Fruit fly (Drosophila melanogaster): ENCODE measurements around the gene CG3719.
A peak's percentile ranks its signal among the peaks of the same experiment; 100 is the strongest.

Gene CG3719

dm6 chrX:1380350-1381060 is at the start of gene CG3719, which contains the start of gene CG32813 (continued):
- TF ChIP-seq CG9932 (GFP tag; IDR thresholded peaks at IDR 0.05) (peak; percentile 57), CG4820 (GFP tag; optimal IDR thresholded peaks at IDR 0.05) (peak; percentile 13), CG7556 (GFP tag; optimal IDR thresholded peaks at IDR 0.05) (peak; percentile 30), Med (GFP tag) (peak; percentile 84), CG33213 (GFP tag; optimal IDR thresholded peaks at IDR 0.05) (peak; percentile 30), CG17186 (GFP tag; optimal IDR thresholded peaks at IDR 0.05) (peak; percentile 77), inv (GFP tag; IDR thresholded peaks at IDR 0.05; ENCODE audit: partially characterized antibody) (peak; percentile 29; the same call in 1 of the 2 replicates), row (GFP tag; IDR thresholded peaks at IDR 0.05) (peak; percentile 53), Ptx1 (GFP tag; IDR thresholded peaks at IDR 0.05) (0 out of 2 replicates have a peak, but pooled peaks have one; percentile 9), tgo (GFP tag; IDR thresholded peaks at IDR 0.05) (no peak), CG17829 (tag; optimal IDR thresholded peaks at IDR 0.05) (peak; percentile 22), p53 (GFP tag; optimal IDR thresholded peaks at IDR 0.05) (no peak), dpn (GFP tag; optimal IDR thresholded peaks at IDR 0.05) (peak; percentile 23 to 44), CG17385 (GFP tag; optimal IDR thresholded peaks at IDR 0.05) (peak; percentile 31), vvl (GFP tag; IDR thresholded peaks at IDR 0.05) (0 out of 2 replicates have a peak, but pooled peaks have one; percentile 23), NfI (GFP tag; optimal IDR thresholded peaks at IDR 0.05) (peak; percentile 34), en (GFP tag; optimal IDR thresholded peaks at IDR 0.05) (no peak), lilli (GFP tag; optimal IDR thresholded peaks at IDR 0.05) (peak; percentile 30), CG5180 (GFP tag; optimal IDR thresholded peaks at IDR 0.05) (peak; percentile 89), Sin3A (optimal IDR thresholded peaks at IDR 0.05) (peak; percentile 71), trem (tag; optimal IDR thresholded peaks at IDR 0.05) (peak; percentile 39), tin (GFP tag; optimal IDR thresholded peaks at IDR 0.05) (peak; percentile 58), Meics (GFP tag; optimal IDR thresholded peaks at IDR 0.05) (peak; percentile 24), Hr3 (GFP tag; optimal IDR thresholded peaks at IDR 0.05) (peak; percentile 19), schlank (tag; optimal IDR thresholded peaks at IDR 0.05) (no peak), crp (GFP tag; optimal IDR thresholded peaks at IDR 0.05) (peak in 1 of 2 experiments; percentile 32), CG5245 (GFP tag; optimal IDR thresholded peaks at IDR 0.05) (peak; percentile 26), so (GFP tag; IDR thresholded peaks at IDR 0.05) (no peak; the same call in 2 of the 3 replicates), CG10366 (GFP tag; IDR thresholded peaks at IDR 0.05) (peak; percentile 41), her (GFP tag; optimal IDR thresholded peaks at IDR 0.05) (peak; percentile 66)

DNA sequence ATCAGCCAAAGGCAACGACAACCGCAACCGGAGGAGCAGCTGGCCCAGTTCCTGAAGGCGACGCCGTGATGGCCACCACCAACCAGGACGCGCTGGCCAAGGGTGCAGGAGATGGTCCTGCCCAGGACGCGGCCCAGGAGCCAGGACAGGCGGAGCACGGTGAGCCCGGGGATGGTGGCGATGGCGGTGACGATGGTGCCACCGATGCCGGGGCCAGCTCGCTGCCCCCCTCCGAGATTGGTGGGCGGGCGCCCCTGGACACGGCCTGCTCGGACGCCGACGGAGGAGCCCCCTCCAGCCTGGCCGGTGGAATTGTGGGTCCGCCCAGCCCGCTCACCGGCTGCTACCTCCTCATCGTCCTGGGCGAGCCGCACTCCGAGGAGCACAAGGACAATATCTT is 34.0 kb upstream of the CG3719 start:
- TF ChIP-seq Hr39 (optimal IDR thresholded peaks at IDR 0.05): peak; percentile 75
- TF ChIP-seq onecut (GFP tag; IDR thresholded peaks at IDR 0.05): no peak
- TF ChIP-seq CG1647 (GFP tag; optimal IDR thresholded peaks at IDR 0.05): no peak
- TF ChIP-seq CTCF (GFP tag; optimal IDR thresholded peaks at IDR 0.05): no peak

DNA sequence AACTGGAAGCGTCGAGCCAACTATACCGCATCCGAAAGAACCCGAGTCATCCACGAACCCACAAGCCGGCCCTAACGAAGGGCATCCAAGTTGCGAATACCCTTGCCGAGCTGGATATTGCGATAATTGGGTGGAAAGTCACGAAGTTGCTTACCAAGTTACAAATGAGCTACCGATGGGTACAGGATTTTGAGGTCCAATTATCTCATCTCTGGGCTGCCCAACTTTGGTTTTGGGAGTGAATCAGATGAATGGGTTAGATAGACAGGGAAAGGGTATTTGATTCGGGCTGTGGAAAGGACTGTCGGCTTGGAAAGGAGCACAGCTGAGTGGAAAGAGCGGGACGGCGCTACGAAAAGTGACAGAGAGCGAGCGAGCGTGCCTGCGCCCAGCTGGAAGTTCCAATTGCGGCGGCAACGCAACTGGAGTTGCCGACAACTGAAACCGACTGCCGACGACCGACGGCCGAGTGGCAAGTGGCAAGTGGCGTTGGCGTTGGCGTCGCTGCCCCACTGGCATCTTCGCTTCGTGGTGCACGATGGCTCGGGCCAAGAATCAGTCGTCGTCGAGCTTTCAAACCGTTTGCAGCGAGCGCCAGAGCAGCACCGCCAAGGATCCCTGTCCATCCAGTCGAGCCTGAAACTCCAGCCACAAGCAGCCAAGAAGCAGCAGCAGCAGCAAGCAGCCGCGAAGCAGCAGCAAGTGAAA is 31.1 kb upstream of the CG3719 start:
- TF ChIP-seq CG16779 (GFP tag; IDR thresholded peaks at IDR 0.05) (peak; percentile 70; the same call in 1 of the 2 replicates), ewg (GFP tag; optimal IDR thresholded peaks at IDR 0.05) (peak; percentile 26), Atf3 (GFP tag; optimal IDR thresholded peaks at IDR 0.05) (no peak), chinmo (GFP tag; IDR thresholded peaks at IDR 0.05; ENCODE audit: partially characterized antibody) (0 out of 4 replicates have a peak, but pooled peaks have one; percentile 23), crp (GFP tag; optimal IDR thresholded peaks at IDR 0.05) (peak in 1 of 2 experiments; percentile 28), CG2678 (tag; optimal IDR thresholded peaks at IDR 0.05) (peak; percentile 15), CG8290 (GFP tag; optimal IDR thresholded peaks at IDR 0.05) (no peak), CG8290 (tag; optimal IDR thresholded peaks at IDR 0.05) (peak in 1 of 2 experiments; percentile 56), Fer2 (tag; optimal IDR thresholded peaks at IDR 0.05) (no peak), CG14050 (GFP tag; IDR thresholded peaks at IDR 0.05) (no peak), ham (GFP tag; IDR thresholded peaks at IDR 0.05) (no peak), CG10543 (GFP tag; optimal IDR thresholded peaks at IDR 0.05) (peak; percentile 28), Deaf1 (tag; optimal IDR thresholded peaks at IDR 0.05) (peak; percentile 96), row (GFP tag; IDR thresholded peaks at IDR 0.05) (peak; percentile 41; the same call in 2 of the 3 replicates), Meics (GFP tag; optimal IDR thresholded peaks at IDR 0.05) (peak; percentile 1), Ets65A (GFP tag) (peak; percentile 24), CG18599 (GFP tag; optimal IDR thresholded peaks at IDR 0.05) (peak; percentile 53)

All from whole organism, embryonic.